Worm (Caenorhabditis elegans) whole organism, L1 larva: Measurements from ENCODE around the gene mmcm-1.
A peak's percentile ranks its signal among the peaks of the same experiment; 100 is the strongest.

Experiments
- ces-1 ChIP-seq: fragments of 150-350 bp; optimal IDR thresholded peaks from 2 replicates; lab custom pipeline; 2014; ENCODE audit warnings: missing biosample characterization, missing genetic modification reagents, missing genetic modification characterization
- dpl-1 ChIP-seq, 3 experiments: fragments of 150-350 bp in 2 of 3; sonication (generic microtip) in 1 of 3; optimal IDR thresholded peaks; 2 replicates each; lab custom pipeline; 2014 to 2017; ENCODE audit warnings: missing biosample characterization in 3 of 3, missing genetic modification characterization in 3 of 3, missing genetic modification reagents in 3 of 3
- efl-1 ChIP-seq, 4 experiments: fragments of 150-350 bp; optimal IDR thresholded peaks in 3 of 4; peaks in 1 of 4; 1 replicate in 1 of 4; 2 replicates in 3 of 4; lab custom pipeline; 2014; ENCODE audit warnings: missing biosample characterization in 2 of 4, missing genetic modification characterization in 2 of 4, missing genetic modification reagents in 2 of 4
- efl-3 ChIP-seq: fragments of 200-800 bp; sonication (Bioruptor generic); optimal IDR thresholded peaks from 2 replicates; lab custom pipeline; 2018; ENCODE audit warnings: mild to moderate bottlenecking, missing genetic modification characterization, missing compliant biosample characterization
- egl-13 ChIP-seq: sonication (generic microtip); optimal IDR thresholded peaks from 2 replicates; lab custom pipeline; 2016; ENCODE audit warnings: missing genotype, missing genetic modification reagents, missing genetic modification characterization, missing compliant biosample characterization
- egl-27 ChIP-seq, 2 experiments: fragments of 150-350 bp in 1 of 2; sonication (generic microtip); optimal IDR thresholded peaks; 3 replicates each; lab custom pipeline; 2017 to 2018; ENCODE audit warnings: missing biosample characterization in 2 of 2, missing genetic modification characterization in 2 of 2, missing genetic modification reagents in 2 of 2
- elt-2 ChIP-seq: sonication (generic microtip); optimal IDR thresholded peaks from 2 replicates; lab custom pipeline; 2016; ENCODE audit warnings: missing genetic modification characterization, mild to moderate bottlenecking, inconsistent platforms, missing compliant biosample characterization, missing genetic modification reagents
- elt-3 ChIP-seq, 6 experiments: fragments of 150-350 bp in 1 of 6; sonication (generic microtip); optimal IDR thresholded peaks; 2 replicates each; lab custom pipeline; 2017 to 2018; ENCODE audit warnings: missing biosample characterization in 6 of 6, missing genetic modification characterization in 6 of 6, inconsistent platforms in 1 of 6
- fkh-10 ChIP-seq: sonication (generic microtip); optimal IDR thresholded peaks from 2 replicates; lab custom pipeline; 2017; ENCODE audit warnings: missing biosample characterization, missing genetic modification reagents, missing genetic modification characterization
- fos-1 ChIP-seq: fragments of 150-350 bp; optimal IDR thresholded peaks from 2 replicates; lab custom pipeline; 2014; ENCODE audit warnings: missing biosample characterization, missing genetic modification characterization
- grh-1 ChIP-seq: fragments of 200-800 bp; sonication (Bioruptor generic); IDR thresholded peaks from 2 replicates; pipeline ENCODE4 v1.3.6; 2022; ENCODE audit warnings: missing genetic modification reagents, missing genetic modification characterization, missing compliant biosample characterization
- hpl-2 ChIP-seq: fragments of 150-350 bp; optimal IDR thresholded peaks from 2 replicates; lab custom pipeline; 2014; ENCODE audit warnings: missing biosample characterization, missing genetic modification reagents, missing genetic modification characterization
- jun-1 ChIP-seq: fragments of 150-350 bp; optimal IDR thresholded peaks from 2 replicates; lab custom pipeline; 2014; ENCODE audit warnings: missing biosample characterization, missing genetic modification reagents, missing genetic modification characterization
- lin-13 ChIP-seq: fragments of 150-350 bp; optimal IDR thresholded peaks from 2 replicates; lab custom pipeline; 2014; ENCODE audit warnings: missing biosample characterization, missing genetic modification reagents, missing genetic modification characterization
- lin-14 ChIP-seq: fragments of 200-800 bp; sonication (Bioruptor generic); optimal IDR thresholded peaks from 2 replicates; lab custom pipeline; 2018; ENCODE audit warnings: mild to moderate bottlenecking, missing genetic modification characterization, moderate library complexity, missing compliant biosample characterization
- lin-15B ChIP-seq: fragments of 150-350 bp; sonication (generic microtip); optimal IDR thresholded peaks from 3 replicates; lab custom pipeline; 2014; ENCODE audit warnings: missing biosample characterization, missing genetic modification characterization
- mef-2 ChIP-seq: fragments of 150-350 bp; optimal IDR thresholded peaks from 2 replicates; lab custom pipeline; 2014; ENCODE audit warnings: missing biosample characterization, missing genetic modification characterization
- mep-1 ChIP-seq: fragments of 150-350 bp; optimal IDR thresholded peaks from 2 replicates; lab custom pipeline; 2014; ENCODE audit warnings: missing biosample characterization, missing genetic modification characterization
- nhr-11 ChIP-seq: fragments of 150-350 bp; optimal IDR thresholded peaks from 2 replicates; lab custom pipeline; 2014; ENCODE audit warnings: missing biosample characterization, missing genetic modification characterization
- nhr-12 ChIP-seq: sonication (generic microtip); optimal IDR thresholded peaks from 2 replicates; lab custom pipeline; 2017; ENCODE audit warnings: missing biosample characterization, missing genetic modification characterization
- nhr-76 ChIP-seq: sonication (generic microtip); optimal IDR thresholded peaks from 2 replicates; lab custom pipeline; 2017; ENCODE audit warnings: missing biosample characterization, missing genetic modification characterization
- nhr-77 ChIP-seq: fragments of 150-350 bp; optimal IDR thresholded peaks from 2 replicates; lab custom pipeline; 2014; ENCODE audit warnings: missing biosample characterization, missing genetic modification characterization
- nhr-85 ChIP-seq: sonication (generic microtip); peaks from one replicate; lab custom pipeline; 2016; ENCODE audit warnings: missing genetic modification characterization, inconsistent platforms, missing compliant biosample characterization
- nhr-90 ChIP-seq: sonication (generic microtip); optimal IDR thresholded peaks from 2 replicates; lab custom pipeline; 2016; ENCODE audit warnings: mild to moderate bottlenecking, missing genetic modification characterization, missing compliant biosample characterization; ENCODE audit not compliant: poor library complexity
- pag-3 ChIP-seq: sonication (generic microtip); optimal IDR thresholded peaks from 2 replicates; lab custom pipeline; 2017; ENCODE audit warnings: missing genetic modification characterization, mild to moderate bottlenecking, missing compliant biosample characterization, antibody characterized with exemption, borderline replicate concordance; ENCODE audit not compliant: insufficient read depth
- pqm-1 ChIP-seq: sonication (generic microtip); optimal IDR thresholded peaks from 3 replicates; lab custom pipeline; 2017; ENCODE audit warnings: missing biosample characterization, missing genetic modification characterization
- snpc-4 ChIP-seq: fragments of 150-350 bp; optimal IDR thresholded peaks from 2 replicates; lab custom pipeline; 2014; ENCODE audit warnings: missing biosample characterization, missing genetic modification characterization
- snu-23 ChIP-seq: sonication (generic microtip); optimal IDR thresholded peaks from 2 replicates; lab custom pipeline; 2016; ENCODE audit warnings: missing genetic modification characterization, missing compliant biosample characterization
- sox-4 ChIP-seq: sonication (generic microtip); optimal IDR thresholded peaks from 2 replicates; lab custom pipeline; 2016; ENCODE audit warnings: missing genetic modification characterization, missing compliant biosample characterization
- sptf-1 ChIP-seq: fragments of 150-350 bp; optimal IDR thresholded peaks from 2 replicates; lab custom pipeline; 2014; ENCODE audit warnings: missing biosample characterization, missing genetic modification characterization
- sup-37 ChIP-seq: fragments of 200-800 bp; sonication (Bioruptor generic); optimal IDR thresholded peaks from 2 replicates; lab custom pipeline; 2018; ENCODE audit warnings: mild to moderate bottlenecking, missing genetic modification characterization, missing compliant biosample characterization
- swsn-7 ChIP-seq: sonication (generic microtip); optimal IDR thresholded peaks from 2 replicates; lab custom pipeline; 2016; ENCODE audit warnings: missing genetic modification characterization, missing compliant biosample characterization
- tbx-2 ChIP-seq: sonication (generic microtip); optimal IDR thresholded peaks from 2 replicates; lab custom pipeline; 2016; ENCODE audit warnings: missing genetic modification characterization, missing compliant biosample characterization
- tlp-1 ChIP-seq: fragments of 150-350 bp; optimal IDR thresholded peaks from 2 replicates; lab custom pipeline; 2014; ENCODE audit warnings: missing biosample characterization, missing genetic modification characterization
- unc-30 ChIP-seq: sonication (generic microtip); optimal IDR thresholded peaks from 2 replicates; lab custom pipeline; 2017; ENCODE audit warnings: missing biosample characterization, missing genetic modification characterization
- unc-86 ChIP-seq: sonication (generic microtip); optimal IDR thresholded peaks from 2 replicates; lab custom pipeline; 2016; ENCODE audit warnings: missing genetic modification characterization, missing compliant biosample characterization
- unc-98 ChIP-seq: fragments of 200-800 bp; sonication (Bioruptor generic); IDR thresholded peaks from 2 replicates; pipeline ENCODE4 v1.3.6; 2022; ENCODE audit warnings: missing genetic modification characterization, missing compliant biosample characterization
- xbp-1 ChIP-seq: sonication (generic microtip); optimal IDR thresholded peaks from 2 replicates; lab custom pipeline; 2016; ENCODE audit warnings: missing genetic modification characterization, missing compliant biosample characterization

The mmcm-1 gene

DNA sequence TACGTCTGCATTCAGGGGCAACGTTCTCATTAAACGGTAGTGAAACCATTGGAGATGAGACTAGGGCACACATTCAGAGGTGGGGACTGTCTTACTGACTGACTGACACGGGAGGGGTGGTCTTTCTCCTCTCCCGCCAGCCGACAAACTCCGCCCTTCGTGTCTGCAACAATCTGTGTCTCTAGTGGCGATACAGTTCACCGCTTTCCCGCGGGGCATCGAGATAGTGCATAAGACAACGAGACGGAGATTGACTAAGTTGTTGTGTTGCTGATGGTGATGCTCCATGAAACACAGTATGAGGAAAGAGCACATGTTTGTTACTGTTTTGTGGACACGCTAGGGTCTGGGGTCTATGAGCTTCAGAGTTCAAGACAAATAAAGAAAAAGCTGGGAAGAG is 34.1 kb downstream of the mmcm-1 start (continued):
- TF ChIP-seq jun-1 (tag; lab: Kevin White, UChicago) (no peak), lin-13 (no peak), fkh-10 (no peak), unc-30 (no peak), snpc-4 (no peak), sox-4 (tag; lab: Kevin White, UChicago) (no peak), egl-13 (tag; lab: Kevin White, UChicago) (no peak), snu-23 (GFP tag; lab: Kevin White, UChicago) (peak; percentile 13), grh-1 (GFP tag; lab: Robert Waterston, UW) (no peak), lin-14 (GFP tag; lab: Kevin White, UChicago) (peak; percentile 47), ces-1 (GFP tag; lab: Kevin White, UChicago) (no peak), sup-37 (no peak), nhr-77 (tag; lab: Kevin White, UChicago) (no peak), mep-1 (tag; lab: Kevin White, UChicago) (no peak), pag-3 (no peak), nhr-76 (no peak), nhr-85 (tag; lab: Kevin White, UChicago) (no peak)

DNA sequence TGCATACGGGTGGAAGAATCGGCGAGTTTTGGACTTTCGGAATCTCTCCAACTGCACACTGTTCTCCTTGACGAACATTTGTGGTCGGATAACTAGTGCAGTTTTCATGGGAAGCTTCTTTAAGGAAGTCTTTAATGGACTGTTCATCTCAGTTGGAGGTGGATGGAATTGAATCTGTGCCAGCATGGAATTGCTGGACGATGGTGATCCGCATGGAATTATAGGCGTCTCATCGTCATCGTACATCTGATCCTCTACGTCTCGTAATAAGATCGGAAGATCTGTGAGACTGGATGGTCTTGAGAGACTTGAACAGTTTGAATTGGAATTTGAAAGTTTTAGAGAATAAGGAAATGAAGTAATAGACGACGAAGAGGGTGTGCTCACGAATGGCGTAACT is 34.5 kb downstream of the mmcm-1 start:
- TF ChIP-seq efl-1 (optimal IDR thresholded peaks at IDR 0.05; lab: Kevin White, UChicago) = no peak
- TF ChIP-seq efl-1 (GFP tag; optimal IDR thresholded peaks at IDR 0.05 in 1 of 2; lab: Kevin White, UChicago) = peak in 1 of 2 experiments; percentile 63
- TF ChIP-seq nhr-76 = no peak
- no peak for TF ChIP-seq unc-98
- TF ChIP-seq tlp-1 (tag; lab: Kevin White, UChicago) = no peak
- no peak for TF ChIP-seq dpl-1 (GFP tag; optimal IDR thresholded peaks at IDR 0.05; lab: Kevin White, UChicago)
- no peak for TF ChIP-seq egl-27 (tag; optimal IDR thresholded peaks at IDR 0.05; lab: Kevin White, UChicago)
- no peak for TF ChIP-seq nhr-90 (tag; lab: Kevin White, UChicago)
- TF ChIP-seq tbx-2 (tag; lab: Kevin White, UChicago) = no peak

- TF ChIP-seq egl-27 (tag; optimal IDR thresholded peaks at IDR 0.05; lab: Kevin White, UChicago) (no peak), efl-1 (optimal IDR thresholded peaks at IDR 0.05; lab: Kevin White, UChicago) (no peak), efl-1 (GFP tag; optimal IDR thresholded peaks at IDR 0.05 in 1 of 2; lab: Kevin White, UChicago) (peak in 1 of 2 experiments; percentile 7), lin-15B (tag; lab: Kevin White, UChicago) (no peak), mef-2 (tag; lab: Kevin White, UChicago) (no peak), nhr-12 (no peak), hpl-2 (GFP tag; lab: Kevin White, UChicago) (no peak), sptf-1 (tag; lab: Kevin White, UChicago) (no peak), fos-1 (tag; lab: Kevin White, UChicago) (no peak), sox-4 (tag; lab: Kevin White, UChicago) (no peak), unc-86 (no peak), efl-3 (GFP tag; lab: Kevin White, UChicago) (no peak), pqm-1 (tag; lab: Kevin White, UChicago) (no peak), elt-3 (tag; optimal IDR thresholded peaks at IDR 0.05; lab: Kevin White, UChicago) (no peak), nhr-11 (tag; lab: Kevin White, UChicago) (no peak), elt-2 (tag; lab: Kevin White, UChicago) (peak; percentile 20), xbp-1 (tag; lab: Kevin White, UChicago) (no peak), swsn-7 (tag; lab: Kevin White, UChicago) (no peak)
Observed at ce11 chrIII:3871763-3872486, 35.6 kb downstream of the mmcm-1 start.
